Fruit fly (Drosophila melanogaster) whole organism, pupa: ENCODE results near the gene CG11920.

Experiments used
- CG10348 ChIP-seq: fragments of 200-800 bp; sonication (Bioruptor generic); IDR thresholded peaks from 2 replicates; pipeline ENCODE4 v1.3.6; 2022; ENCODE audit warnings: missing biosample characterization, missing genetic modification characterization
- CG12605 ChIP-seq: fragments of 200-800 bp; sonication (Bioruptor generic); IDR thresholded peaks from 2 replicates; pipeline ENCODE4 v1.3.6; 2022; ENCODE audit warnings: missing biosample characterization, missing genetic modification characterization
- CG13204 ChIP-seq: fragments of 200-800 bp; sonication (Bioruptor generic); optimal IDR thresholded peaks from 2 replicates; lab custom pipeline; 2018; ENCODE audit warnings: missing biosample characterization, mild to moderate bottlenecking, missing genetic modification characterization, moderate library complexity
- CG14655 ChIP-seq: fragments of 200-800 bp; sonication (Bioruptor generic); optimal IDR thresholded peaks from 3 replicates; lab custom pipeline; 2017; ENCODE audit warnings: mild to moderate bottlenecking, missing biosample characterization, missing genetic modification reagents, missing genetic modification characterization
- CG32121 ChIP-seq: fragments of 200-800 bp; sonication (Bioruptor generic); IDR thresholded peaks from 2 replicates; pipeline ENCODE4 v1.3.6; 2022; ENCODE audit warnings: missing biosample characterization, missing genetic modification characterization
- CG34367 ChIP-seq: fragments of 200-800 bp; sonication (Bioruptor generic); optimal IDR thresholded peaks from 2 replicates; lab custom pipeline; 2018; ENCODE audit warnings: missing biosample characterization, mild to moderate bottlenecking, missing genetic modification characterization
- CG8301 ChIP-seq: fragments of 200-800 bp; sonication (Bioruptor generic); optimal IDR thresholded peaks from 2 replicates; lab custom pipeline; 2018; ENCODE audit warnings: missing biosample characterization, mild to moderate bottlenecking, missing genetic modification characterization
- D1 ChIP-seq: fragments of 200-800 bp; sonication (Bioruptor generic); optimal IDR thresholded peaks from 2 replicates; lab custom pipeline; 2018; ENCODE audit warnings: missing biosample characterization, mild to moderate bottlenecking, missing genetic modification characterization, moderate library complexity
- EcR ChIP-seq: fragments of 200-800 bp; sonication (Bioruptor generic); optimal IDR thresholded peaks from 3 replicates; lab custom pipeline; 2019; ENCODE audit warnings: missing biosample characterization, missing genetic modification characterization, mild to moderate bottlenecking, moderate library complexity, missing genetic modification reagents
- Ets98B ChIP-seq: fragments of 200-800 bp; sonication (Bioruptor generic); IDR thresholded peaks from 2 replicates; pipeline ENCODE4 v1.3.6; 2022; ENCODE audit warnings: missing biosample characterization, missing genetic modification characterization
- Pif1B ChIP-seq: fragments of 200-800 bp; sonication (Bioruptor generic); optimal IDR thresholded peaks from 3 replicates; lab custom pipeline; 2016; ENCODE audit warnings: missing biosample characterization, missing genetic modification characterization
- Snoo ChIP-seq: fragments of 200-800 bp; sonication (Bioruptor generic); optimal IDR thresholded peaks from 3 replicates; lab custom pipeline; 2017; ENCODE audit warnings: missing biosample characterization, mild to moderate bottlenecking, missing genetic modification characterization, inconsistent platforms
- fd96Ca ChIP-seq: fragments of 200-800 bp; sonication (Bioruptor generic); IDR thresholded peaks from 3 replicates; pipeline ENCODE4 v1.3.6; 2022; ENCODE audit warnings: missing biosample characterization, missing genetic modification characterization
- gl ChIP-seq: fragments of 200-800 bp; sonication (Bioruptor generic); optimal IDR thresholded peaks from 2 replicates; lab custom pipeline; 2018; ENCODE audit warnings: missing biosample characterization, mild to moderate bottlenecking, missing genetic modification characterization

DNA sequence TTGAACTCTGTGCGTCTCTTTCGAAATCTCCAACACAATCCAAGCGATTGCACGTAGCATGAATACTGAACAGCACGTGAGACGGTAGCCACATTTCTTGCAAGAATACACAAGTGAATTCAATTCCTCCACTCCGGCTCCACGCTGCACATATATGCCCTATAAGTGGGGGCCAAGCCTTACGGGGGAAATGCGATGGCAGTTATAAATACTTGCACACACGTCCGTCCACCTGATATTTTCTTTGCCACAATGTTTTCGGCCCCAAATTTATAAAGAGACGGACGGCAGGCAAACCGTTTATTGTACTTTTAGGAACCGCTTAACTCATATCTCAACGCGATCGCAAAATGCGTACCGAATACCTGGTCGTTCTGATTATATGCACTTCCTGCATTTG lies 28.7 kb upstream of the CG11920 start, which contains the start of gene CG11786:
- TF ChIP-seq Ets98B (GFP tag; lab: Robert Waterston, UW) (no peak), CG14655 (GFP tag; lab: Kevin White, UChicago) (no peak), Snoo (tag; lab: Kevin White, UChicago) (no peak), fd96Ca (GFP tag; lab: Robert Waterston, UW) (no peak), CG8301 (no peak), EcR (GFP tag; lab: Kevin White, UChicago) (no peak), CG10348 (GFP tag; lab: Robert Waterston, UW) (no peak), CG32121 (no peak), gl (tag; lab: Kevin White, UChicago) (no peak), D1 (tag; lab: Kevin White, UChicago) (no peak), CG13204 (GFP tag; lab: Kevin White, UChicago) (no peak), CG12605 (GFP tag; lab: Robert Waterston, UW) (no peak), CG34367 (tag; lab: Kevin White, UChicago) (no peak), Pif1B (GFP tag; lab: Kevin White, UChicago) (no peak)
